Fruit fly (Drosophila melanogaster) whole organism, embryonic: ENCODE data around the gene CG34125.

Experiments used
- CG10321 ChIP-seq: fragments of 200-800 bp; sonication (Bioruptor generic); IDR thresholded peaks from 2 replicates; pipeline ENCODE4 v1.3.6; 2022; ENCODE audit warnings: missing biosample characterization, missing genetic modification characterization
- CG11504 ChIP-seq: fragments of 200-800 bp; sonication (Bioruptor generic); optimal IDR thresholded peaks from 3 replicates; lab custom pipeline; 2019; ENCODE audit warnings: missing biosample characterization, mild to moderate bottlenecking, missing genetic modification characterization, moderate library complexity
- CG12071 ChIP-seq: fragments of 200-800 bp; sonication (Bioruptor generic); optimal IDR thresholded peaks from 3 replicates; lab custom pipeline; 2018; ENCODE audit warnings: missing biosample characterization, mild to moderate bottlenecking, missing genetic modification characterization
- CG13894 ChIP-seq: fragments of 200-800 bp; sonication (Bioruptor generic); optimal IDR thresholded peaks from 3 replicates; lab custom pipeline; 2018; ENCODE audit warnings: missing biosample characterization, mild to moderate bottlenecking, missing genetic modification characterization, moderate library complexity
- CG16813 ChIP-seq: fragments of 200-800 bp; sonication (Bioruptor generic); IDR thresholded peaks from 3 replicates; pipeline ENCODE4 v1.3.6; 2022; ENCODE audit warnings: missing biosample characterization, missing genetic modification characterization; ENCODE audit not compliant: partially characterized antibody
- CG17912 ChIP-seq: fragments of 200-800 bp; sonication (Bioruptor generic); optimal IDR thresholded peaks from 2 replicates; lab custom pipeline; 2018; ENCODE audit warnings: missing biosample characterization, mild to moderate bottlenecking, missing genetic modification characterization
- CG1792 ChIP-seq: fragments of 200-800 bp; sonication (Bioruptor generic); optimal IDR thresholded peaks from 2 replicates; lab custom pipeline; 2016; ENCODE audit warnings: missing biosample characterization, missing genetic modification characterization
- CG18262 ChIP-seq: fragments of 200-800 bp; optimal IDR thresholded peaks from 3 replicates; lab custom pipeline; 2019; ENCODE audit warnings: missing biosample characterization, mild to moderate bottlenecking, missing genetic modification characterization, moderate library complexity
- CG30020 ChIP-seq: fragments of 200-800 bp; optimal IDR thresholded peaks from 2 replicates; lab custom pipeline; 2019; ENCODE audit warnings: missing biosample characterization, mild to moderate bottlenecking, missing genetic modification characterization, moderate library complexity
- CG5180 ChIP-seq: fragments of 200-800 bp; sonication (Bioruptor generic); optimal IDR thresholded peaks from 3 replicates; lab custom pipeline; 2017; ENCODE audit warnings: missing biosample characterization, missing genetic modification characterization, mild to moderate bottlenecking, moderate library complexity, missing genetic modification reagents
- CG6791 ChIP-seq: fragments of 200-800 bp; sonication (Bioruptor generic); IDR thresholded peaks from 3 replicates; pipeline ENCODE4 v1.3.6; 2022; ENCODE audit warnings: missing biosample characterization, missing genetic modification characterization; ENCODE audit not compliant: partially characterized antibody
- CG7928 ChIP-seq: fragments of 200-800 bp; sonication (Bioruptor generic); optimal IDR thresholded peaks from 2 replicates; lab custom pipeline; 2017; ENCODE audit warnings: missing biosample characterization, mild to moderate bottlenecking, missing genetic modification characterization
- CG8388 ChIP-seq: fragments of 200-800 bp; sonication (Bioruptor generic); optimal IDR thresholded peaks from 2 replicates; lab custom pipeline; 2019; ENCODE audit warnings: missing biosample characterization, mild to moderate bottlenecking, missing genetic modification characterization, moderate library complexity
- CG8924 ChIP-seq: fragments of 200-800 bp; optimal IDR thresholded peaks from 3 replicates; lab custom pipeline; 2019; ENCODE audit warnings: missing biosample characterization, mild to moderate bottlenecking, missing genetic modification characterization, moderate library complexity
- CG9215 ChIP-seq: fragments of 200-800 bp; sonication (Bioruptor generic); IDR thresholded peaks from 2 replicates; pipeline ENCODE4 v1.3.6; 2022; ENCODE audit warnings: missing biosample characterization, missing genetic modification characterization
- CG9437 ChIP-seq: fragments of 200-800 bp; sonication (Bioruptor generic); optimal IDR thresholded peaks from 2 replicates; lab custom pipeline; 2018; ENCODE audit warnings: missing biosample characterization, mild to moderate bottlenecking, missing genetic modification characterization
- Dbx ChIP-seq: fragments of 200-800 bp; sonication (Bioruptor generic); IDR thresholded peaks from 3 replicates; pipeline ENCODE4 v1.3.6; 2022; ENCODE audit warnings: missing biosample characterization, missing genetic modification characterization
- Dip3 ChIP-seq: fragments of 200-800 bp; sonication (Bioruptor generic); optimal IDR thresholded peaks from 3 replicates; lab custom pipeline; 2016; ENCODE audit warnings: missing biosample characterization, missing genetic modification characterization
- ERR ChIP-seq: fragments of 200-800 bp; sonication (Bioruptor generic); optimal IDR thresholded peaks from 2 replicates; lab custom pipeline; 2016; ENCODE audit warnings: missing biosample characterization, missing genetic modification characterization
- Eip74EF ChIP-seq, 2 experiments: fragments of 200-800 bp in 1 of 2; fragments of >200 bp in 1 of 2; sonication (Bioruptor generic) in 1 of 2; optimal IDR thresholded peaks; 2 replicates each; lab custom pipeline; 2017 to 2019; ENCODE audit warnings: missing biosample characterization in 2 of 2, missing genetic modification characterization in 2 of 2, mild to moderate bottlenecking in 1 of 2, moderate library complexity in 1 of 2
- Gsc ChIP-seq: fragments of 200-800 bp; sonication (Bioruptor generic); IDR thresholded peaks from 2 replicates; pipeline ENCODE4 v1.3.6; 2022; ENCODE audit warnings: missing biosample characterization, missing genetic modification characterization
- Hand ChIP-seq: fragments of 200-800 bp; sonication (Bioruptor generic); optimal IDR thresholded peaks from 2 replicates; lab custom pipeline; 2017; ENCODE audit warnings: mild to moderate bottlenecking, missing biosample characterization, missing genetic modification reagents, missing genetic modification characterization
- Hey ChIP-seq: fragments of 200-800 bp; sonication (Bioruptor generic); optimal IDR thresholded peaks from 3 replicates; lab custom pipeline; 2018; ENCODE audit warnings: missing biosample characterization, mild to moderate bottlenecking, missing genetic modification characterization
- Jarid2 ChIP-seq: fragments of 200-800 bp; sonication (Bioruptor generic); optimal IDR thresholded peaks from 3 replicates; lab custom pipeline; 2017; ENCODE audit warnings: mild to moderate bottlenecking, missing biosample characterization, missing genetic modification reagents, missing genetic modification characterization
- MBD-R2 ChIP-seq: fragments of 200-800 bp; sonication (Bioruptor generic); IDR thresholded peaks from 2 replicates; pipeline ENCODE4 v1.3.6; 2022; ENCODE audit warnings: missing biosample characterization, missing genetic modification characterization
- Max ChIP-seq: fragments of 200-800 bp; sonication (Bioruptor generic); optimal IDR thresholded peaks from 2 replicates; lab custom pipeline; 2016; ENCODE audit warnings: missing biosample characterization, mild to moderate bottlenecking, missing genetic modification characterization
- NFAT ChIP-seq: fragments of 200-800 bp; sonication (Bioruptor generic); IDR thresholded peaks from 2 replicates; pipeline ENCODE4 v1.3.6; 2022; ENCODE audit warnings: missing biosample characterization, missing genetic modification characterization
- Poxn ChIP-seq: fragments of 200-800 bp; sonication (Bioruptor generic); IDR thresholded peaks from 2 replicates; pipeline ENCODE4 v1.3.6; 2022; ENCODE audit warnings: missing biosample characterization, missing genetic modification characterization
- Ravus ChIP-seq: fragments of 200-800 bp; sonication (Bioruptor generic); IDR thresholded peaks from 2 replicates; pipeline ENCODE4 v1.3.6; 2022; ENCODE audit warnings: missing biosample characterization, missing genetic modification characterization
- Sry-β ChIP-seq: fragments of 200-800 bp; sonication (Bioruptor generic); optimal IDR thresholded peaks from 2 replicates; lab custom pipeline; 2018; ENCODE audit warnings: missing biosample characterization, mild to moderate bottlenecking, missing genetic modification characterization, moderate library complexity
- Usf ChIP-seq: fragments of 200-800 bp; sonication (Bioruptor generic); optimal IDR thresholded peaks from 2 replicates; lab custom pipeline; 2017; ENCODE audit warnings: missing genotype, missing biosample characterization, missing genetic modification characterization
- cad ChIP-seq: fragments of >200 bp; optimal IDR thresholded peaks from 2 replicates; lab custom pipeline; 2017; ENCODE audit warnings: missing biosample characterization, missing genetic modification characterization
- dpn ChIP-seq, 2 experiments: fragments of 200-800 bp; sonication (Bioruptor generic); optimal IDR thresholded peaks; 3 replicates each; lab custom pipeline; 2016; ENCODE audit warnings: missing biosample characterization in 2 of 2, missing genetic modification characterization in 2 of 2
- en ChIP-seq: fragments of 200-800 bp; sonication (Bioruptor generic); optimal IDR thresholded peaks from 2 replicates; lab custom pipeline; 2016; ENCODE audit warnings: missing biosample characterization, missing genetic modification characterization
- eyg ChIP-seq: fragments of 200-800 bp; sonication (Bioruptor generic); optimal IDR thresholded peaks from 3 replicates; lab custom pipeline; 2016; ENCODE audit warnings: missing biosample characterization, missing genetic modification characterization
- gce ChIP-seq: fragments of 200-800 bp; sonication (Bioruptor generic); IDR thresholded peaks from 3 replicates; pipeline ENCODE4 v1.3.6; 2022; ENCODE audit warnings: missing biosample characterization, missing genetic modification characterization
- kah ChIP-seq: fragments of 200-800 bp; sonication (Bioruptor generic); optimal IDR thresholded peaks from 2 replicates; lab custom pipeline; 2018; ENCODE audit warnings: missing biosample characterization, mild to moderate bottlenecking, missing genetic modification characterization
- lola ChIP-seq, 3 experiments: fragments of >200 bp in 2 of 3; fragments of 200-800 bp in 1 of 3; sonication (Bioruptor generic) in 1 of 3; optimal IDR thresholded peaks; 2 replicates each; lab custom pipeline; 2017 to 2019; ENCODE audit warnings: missing biosample characterization in 3 of 3, missing genetic modification characterization in 3 of 3, mild to moderate bottlenecking in 1 of 3, moderate library complexity in 1 of 3
- lov ChIP-seq, 2 experiments: fragments of 200-800 bp in 1 of 2; fragments of >200 bp in 1 of 2; sonication (Bioruptor generic) in 1 of 2; IDR thresholded peaks in 1 of 2; optimal IDR thresholded peaks in 1 of 2; 2 replicates in 1 of 2; 3 replicates in 1 of 2; pipeline versions ENCODE4 v1.3.6 to Lab custom; 2017 to 2022; ENCODE audit warnings: missing biosample characterization in 1 of 2, missing genetic modification characterization in 1 of 2
- peb ChIP-seq: fragments of 200-800 bp; sonication (Bioruptor generic); IDR thresholded peaks from 2 replicates; pipeline ENCODE4 v1.3.6; 2022; ENCODE audit warnings: missing biosample characterization, missing genetic modification characterization
- pita ChIP-seq: fragments of 200-800 bp; sonication (Bioruptor generic); optimal IDR thresholded peaks from 2 replicates; lab custom pipeline; 2017; ENCODE audit warnings: missing biosample characterization, mild to moderate bottlenecking, missing genetic modification characterization
- ranshi ChIP-seq: fragments of 200-800 bp; sonication (Bioruptor generic); IDR thresholded peaks from 2 replicates; pipeline ENCODE4 v1.3.6; 2022; ENCODE audit warnings: missing biosample characterization, missing genetic modification characterization
- ro ChIP-seq: fragments of 200-800 bp; sonication (Bioruptor generic); IDR thresholded peaks from 2 replicates; pipeline ENCODE4 v1.3.6; 2022; ENCODE audit warnings: missing biosample characterization, missing genetic modification characterization
- sim ChIP-seq: fragments of 200-800 bp; sonication (Bioruptor generic); IDR thresholded peaks from 2 replicates; pipeline ENCODE4 v1.3.6; 2022; ENCODE audit warnings: missing biosample characterization, missing genetic modification characterization
- stc ChIP-seq: fragments of 200-800 bp; sonication (Bioruptor generic); IDR thresholded peaks from 2 replicates; pipeline ENCODE4 v1.3.6; 2022; ENCODE audit warnings: missing biosample characterization, missing genetic modification characterization
- trem ChIP-seq: fragments of 200-800 bp; optimal IDR thresholded peaks from 3 replicates; lab custom pipeline; 2019; ENCODE audit warnings: missing biosample characterization, mild to moderate bottlenecking, missing genetic modification characterization, moderate library complexity
- twi ChIP-seq: fragments of 200-800 bp; optimal IDR thresholded peaks from 2 replicates; lab custom pipeline; 2019; ENCODE audit warnings: missing biosample characterization, mild to moderate bottlenecking, missing genetic modification characterization, moderate library complexity
- zf30C ChIP-seq: fragments of 200-800 bp; sonication (Bioruptor generic); optimal IDR thresholded peaks from 3 replicates; lab custom pipeline; 2018; ENCODE audit warnings: missing biosample characterization, mild to moderate bottlenecking, missing genetic modification characterization

The CG34125 gene

DNA sequence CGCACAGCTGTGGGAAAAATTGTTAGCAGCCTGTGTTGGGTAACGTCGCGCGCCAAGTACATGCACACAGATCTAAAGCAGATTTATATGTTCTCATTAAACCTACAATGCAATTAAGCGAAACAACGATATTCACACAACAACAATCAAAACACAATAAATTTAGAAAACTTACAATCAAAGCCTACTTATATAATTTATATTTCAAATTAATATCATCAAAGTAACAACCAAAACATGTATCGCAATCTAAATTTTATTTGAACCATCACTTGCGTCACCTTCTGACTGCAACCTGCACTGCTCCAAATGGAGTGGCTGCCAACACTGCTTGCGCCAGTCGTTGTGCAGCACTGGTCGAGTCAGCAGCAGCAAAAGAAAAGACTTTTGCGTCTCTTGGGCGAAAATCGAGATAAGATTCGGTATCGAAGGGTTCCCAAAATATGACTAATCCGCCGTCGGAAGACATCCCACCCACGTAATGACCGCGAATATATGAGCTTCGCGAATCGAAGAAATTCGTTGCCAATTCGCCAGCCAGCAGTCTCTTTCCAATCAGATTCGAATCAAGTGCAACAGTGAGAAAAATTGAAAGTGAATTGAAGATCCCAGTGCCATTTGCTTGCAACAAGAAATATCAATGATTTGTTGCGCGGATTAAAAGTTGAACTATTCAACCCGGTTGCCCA is 15.9 kb downstream of the CG34125 start, which contains the start of the genes CG8892 and CG34126 (continued):
- TF ChIP-seq CG8388 (GFP tag; lab: Kevin White, UChicago): peak; percentile 93
- TF ChIP-seq twi (tag; lab: Kevin White, UChicago): peak; percentile 97
- peak; percentile 36; the same call in 2 of the 3 replicates for TF ChIP-seq CG16813 (GFP tag; lab: Robert Waterston, UW)
- peak; percentile 77 for TF ChIP-seq CG7928 (GFP tag; lab: Kevin White, UChicago)
- TF ChIP-seq stc: peak; percentile 88
- peak; percentile 98 for TF ChIP-seq NFAT (GFP tag; lab: Robert Waterston, UW)
- TF ChIP-seq Dip3 (GFP tag; lab: Kevin White, UChicago): peak; percentile 98
- TF ChIP-seq trem (tag; lab: Kevin White, UChicago): peak; percentile 93
- TF ChIP-seq kah (GFP tag; lab: Kevin White, UChicago): peak; percentile 87
- peak; percentile 94 for TF ChIP-seq ranshi (GFP tag; lab: Robert Waterston, UW)
- no peak for TF ChIP-seq lov (optimal IDR thresholded peaks at IDR 0.05; lab: Kevin White, UChicago)
- TF ChIP-seq lov (GFP tag; IDR thresholded peaks at IDR 0.05; lab: Robert Waterston, UW): peak; percentile 72; the same call in 2 of the 3 replicates
- TF ChIP-seq CG17912: peak; percentile 82
- TF ChIP-seq CG1792 (GFP tag; lab: Kevin White, UChicago): peak; percentile 93
- 0 out of 3 replicates have a peak, but pooled peaks have one; percentile 19 for TF ChIP-seq CG6791 (GFP tag; lab: Robert Waterston, UW)
- TF ChIP-seq Usf: peak; percentile 98
- TF ChIP-seq CG10321 (GFP tag; lab: Robert Waterston, UW): peak; percentile 69
- TF ChIP-seq ERR (GFP tag; lab: Kevin White, UChicago): peak; percentile 87
- peak; percentile 92 for TF ChIP-seq eyg (GFP tag; lab: Kevin White, UChicago)
- peak; percentile 92 for TF ChIP-seq CG9437 (GFP tag; lab: Kevin White, UChicago)
- TF ChIP-seq Ravus (GFP tag; lab: Robert Waterston, UW): peak; percentile 84
- TF ChIP-seq Sry-β (GFP tag; lab: Kevin White, UChicago): peak; percentile 81
- TF ChIP-seq CG8924 (tag; lab: Kevin White, UChicago): peak; percentile 97
- TF ChIP-seq CG9215 (GFP tag; lab: Robert Waterston, UW): peak; percentile 97
- peak; percentile 87 for TF ChIP-seq sim (GFP tag; lab: Robert Waterston, UW)
- TF ChIP-seq Eip74EF (GFP tag; optimal IDR thresholded peaks at IDR 0.05; lab: Kevin White, UChicago): peak in 1 of 2 experiments; percentile 85
- TF ChIP-seq lola (GFP tag; optimal IDR thresholded peaks at IDR 0.05; lab: Kevin White, UChicago): peak in 1 of 3 experiments; percentile 98
- TF ChIP-seq MBD-R2 (GFP tag; lab: Robert Waterston, UW): peak; percentile 97
- TF ChIP-seq Dbx (GFP tag; lab: Robert Waterston, UW): peak; percentile 98
- peak; percentile 97 for TF ChIP-seq CG18262 (tag; lab: Kevin White, UChicago)
- peak; percentile 95 for TF ChIP-seq Gsc (GFP tag; lab: Robert Waterston, UW)
- TF ChIP-seq Hey (tag; lab: Kevin White, UChicago): peak; percentile 87
- TF ChIP-seq en (GFP tag; lab: Kevin White, UChicago): peak; percentile 91
- peak; percentile 93 for TF ChIP-seq peb (GFP tag; lab: Robert Waterston, UW)
- TF ChIP-seq zf30C (GFP tag; lab: Kevin White, UChicago): peak; percentile 74
- no peak for TF ChIP-seq cad (GFP tag; lab: Kevin White, UChicago)
- peak; percentile 88 for TF ChIP-seq CG12071 (GFP tag; lab: Kevin White, UChicago)
- TF ChIP-seq dpn (GFP tag; optimal IDR thresholded peaks at IDR 0.05; lab: Kevin White, UChicago): peak; percentile 98
- TF ChIP-seq CG30020 (tag; lab: Kevin White, UChicago): peak; percentile 89
- peak; percentile 95 for TF ChIP-seq CG11504
- TF ChIP-seq CG5180 (GFP tag; lab: Kevin White, UChicago): peak; percentile 86
- TF ChIP-seq Jarid2 (GFP tag; lab: Kevin White, UChicago): peak; percentile 88
- TF ChIP-seq pita (GFP tag; lab: Kevin White, UChicago): no peak
- TF ChIP-seq Max (GFP tag; lab: Kevin White, UChicago): peak; percentile 99
- TF ChIP-seq CG13894 (tag; lab: Kevin White, UChicago): peak; percentile 94
- TF ChIP-seq Poxn (GFP tag; lab: Robert Waterston, UW): peak; percentile 86
- peak; percentile 93 for TF ChIP-seq ro
- TF ChIP-seq Hand (GFP tag; lab: Kevin White, UChicago): peak; percentile 82
- peak; percentile 78; the same call in 2 of the 3 replicates for TF ChIP-seq gce (GFP tag; lab: Robert Waterston, UW)
